Worm (Caenorhabditis elegans) whole organism, late embryonic: ENCODE data around the gene wdr-5.3.

Experiments
- F13H6.1 ChIP-seq: sonication (generic microtip); optimal IDR thresholded peaks from 2 replicates; lab custom pipeline; 2016; ENCODE audit warnings: missing genetic modification characterization, missing compliant biosample characterization
- ama-1 ChIP-seq: fragments of 150-350 bp; optimal IDR thresholded peaks from 2 replicates; lab custom pipeline; 2014
- ceh-34 ChIP-seq: sonication (generic microtip); optimal IDR thresholded peaks from 2 replicates; lab custom pipeline; 2016; ENCODE audit warnings: mild to moderate bottlenecking, missing genetic modification characterization, missing compliant biosample characterization
- elt-2 ChIP-seq: sonication (generic microtip); optimal IDR thresholded peaks from 2 replicates; lab custom pipeline; 2016; ENCODE audit warnings: missing genetic modification reagents, missing genetic modification characterization, missing compliant biosample characterization
- fkh-6 ChIP-seq: sonication (generic microtip); optimal IDR thresholded peaks from 2 replicates; lab custom pipeline; 2016; ENCODE audit warnings: missing genetic modification characterization, missing compliant biosample characterization
- hlh-15 ChIP-seq: sonication (generic microtip); optimal IDR thresholded peaks from 2 replicates; lab custom pipeline; 2016; ENCODE audit warnings: missing genetic modification characterization, missing compliant biosample characterization
- nhr-11 ChIP-seq: fragments of 150-350 bp; optimal IDR thresholded peaks from 2 replicates; lab custom pipeline; 2014; ENCODE audit warnings: missing biosample characterization, missing genetic modification characterization
- pag-3 ChIP-seq: sonication (generic microtip); optimal IDR thresholded peaks from 2 replicates; lab custom pipeline; 2016; ENCODE audit warnings: missing compliant biosample characterization, missing genetic modification characterization, borderline replicate concordance
- pqm-1 ChIP-seq: sonication (generic microtip); optimal IDR thresholded peaks from 2 replicates; lab custom pipeline; 2016; ENCODE audit warnings: missing genetic modification characterization, missing compliant biosample characterization
- sox-4 ChIP-seq: sonication (generic microtip); optimal IDR thresholded peaks from 2 replicates; lab custom pipeline; 2017; ENCODE audit warnings: mild to moderate bottlenecking, missing genetic modification characterization, inconsistent platforms, missing compliant biosample characterization
- syd-9 ChIP-seq: sonication (generic microtip); optimal IDR thresholded peaks from 2 replicates; lab custom pipeline; 2016; ENCODE audit warnings: mild to moderate bottlenecking, missing genetic modification characterization, moderate library complexity, missing compliant biosample characterization

DNA sequence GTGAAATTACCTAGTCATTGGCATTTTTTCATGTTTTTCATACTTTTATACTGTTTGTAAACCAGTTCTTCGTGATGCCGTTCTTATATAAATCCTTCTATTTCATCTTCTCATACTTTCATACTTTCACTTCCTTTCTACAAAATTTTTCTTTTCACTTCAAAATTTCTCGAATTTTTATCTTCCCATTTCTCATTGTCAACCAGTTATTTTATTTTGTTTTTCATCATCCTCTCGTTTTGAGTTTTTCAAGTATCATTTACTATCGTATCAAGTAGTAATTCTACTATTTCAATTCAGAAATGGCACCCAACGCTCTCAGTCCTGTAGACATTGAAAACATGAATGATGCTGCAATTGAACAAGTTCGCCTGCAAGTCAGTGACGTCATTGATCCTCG lies 21.7 kb downstream of the wdr-5.3 start, which contains the start of gene F28H7.8:
- TF ChIP-seq sox-4 (tag; lab: Kevin White, UChicago): no peak
- no peak for TF ChIP-seq nhr-11
- no peak for TF ChIP-seq F13H6.1 (tag; lab: Kevin White, UChicago)
- TF ChIP-seq ama-1: no peak
- no peak for TF ChIP-seq elt-2 (tag; lab: Kevin White, UChicago)
- no peak for TF ChIP-seq ceh-34
- no peak for TF ChIP-seq pag-3
- TF ChIP-seq syd-9 (tag; lab: Kevin White, UChicago): no peak
- TF ChIP-seq hlh-15 (tag; lab: Kevin White, UChicago): no peak
- no peak for TF ChIP-seq pqm-1 (tag; lab: Kevin White, UChicago)
- TF ChIP-seq fkh-6 (tag; lab: Kevin White, UChicago): no peak
